Fruit fly (Drosophila melanogaster): ENCODE results near the gene Prosalpha4T1.

dm6 chr3R:20796949-20797348 lies 48.1 kb upstream of the Prosalpha4T1 start:
- no peak for TF ChIP-seq CG1620 (GFP tag; optimal IDR thresholded peaks at IDR 0.05)
- TF ChIP-seq tj (GFP tag; optimal IDR thresholded peaks at IDR 0.05), result no peak
- TF ChIP-seq CG5204 (GFP tag; optimal IDR thresholded peaks at IDR 0.05), result no peak
- TF ChIP-seq bab1 (GFP tag; optimal IDR thresholded peaks at IDR 0.05), result no peak
- no peak for TF ChIP-seq CG7045 (GFP tag; optimal IDR thresholded peaks at IDR 0.05)
- no peak for TF ChIP-seq CG11617 (GFP tag; optimal IDR thresholded peaks at IDR 0.05)
- no peak for TF ChIP-seq pad (GFP tag; optimal IDR thresholded peaks at IDR 0.05)
- peak; percentile 69 for TF ChIP-seq kay (GFP tag; ENCODE audit: borderline replicate concordance)
